Worm (Caenorhabditis elegans) whole organism, young adult: Measurements from ENCODE around the gene C06E4.6.

Experiments used
- C06A6.2 ChIP-seq: fragments of 200-800 bp; sonication (Bioruptor generic); conservative IDR thresholded peaks from 2 replicates; pipeline ENCODE4 v1.3.6; 2022; ENCODE audit warnings: missing genetic modification characterization, missing compliant biosample characterization
- F10E7.11 ChIP-seq: sonication (generic microtip); optimal IDR thresholded peaks from 2 replicates; lab custom pipeline; 2017; ENCODE audit warnings: mild to moderate bottlenecking, missing genetic modification characterization, moderate library complexity, missing compliant biosample characterization
- F22D6.2 ChIP-seq: sonication (generic microtip); optimal IDR thresholded peaks from 2 replicates; lab custom pipeline; 2016; ENCODE audit warnings: mild to moderate bottlenecking, missing genetic modification characterization, missing compliant biosample characterization
- F39B2.1 ChIP-seq: fragments of 200-800 bp; sonication (Bioruptor generic); IDR thresholded peaks from 2 replicates; pipeline ENCODE4 v1.3.6; 2022; ENCODE audit warnings: missing genetic modification reagents, missing genetic modification characterization, missing compliant biosample characterization
- F49E8.2 ChIP-seq: sonication (generic microtip); optimal IDR thresholded peaks from 3 replicates; lab custom pipeline; 2017; ENCODE audit warnings: missing genetic modification characterization, mild to moderate bottlenecking, missing compliant biosample characterization, antibody characterized with exemption, moderate library complexity; ENCODE audit not compliant: insufficient read depth
- F55B11.4 ChIP-seq: sonication (generic microtip); optimal IDR thresholded peaks from 2 replicates; lab custom pipeline; 2016; ENCODE audit warnings: missing compliant biosample characterization, missing genetic modification characterization, borderline replicate concordance; ENCODE audit not compliant: insufficient read depth
- F57A8.1 ChIP-seq: fragments of 200-800 bp; sonication (Bioruptor generic); optimal IDR thresholded peaks from 2 replicates; lab custom pipeline; 2018; ENCODE audit warnings: mild to moderate bottlenecking, missing genetic modification characterization, moderate library complexity, missing compliant biosample characterization
- K12H6.12 ChIP-seq: fragments of 200-800 bp; sonication (Bioruptor generic); optimal IDR thresholded peaks from 2 replicates; lab custom pipeline; 2018; ENCODE audit warnings: mild to moderate bottlenecking, missing genetic modification characterization, missing compliant biosample characterization
- T07F8.4 ChIP-seq: sonication (generic microtip); optimal IDR thresholded peaks from 2 replicates; lab custom pipeline; 2016; ENCODE audit warnings: mild to moderate bottlenecking, missing genetic modification characterization, moderate library complexity, missing compliant biosample characterization
- Y79H2A.3 ChIP-seq: fragments of 200-800 bp; sonication (Bioruptor generic); conservative IDR thresholded peaks from 2 replicates; pipeline ENCODE4 v1.3.6; 2022; ENCODE audit warnings: missing genetic modification reagents, missing genetic modification characterization, missing compliant biosample characterization
- Y95B8A.8 ChIP-seq: fragments of 200-800 bp; sonication (Bioruptor generic); IDR thresholded peaks from 2 replicates; pipeline ENCODE4 v1.3.6; 2022; ENCODE audit warnings: missing genetic modification reagents, missing genetic modification characterization, missing compliant biosample characterization
- athp-1 ChIP-seq: sonication (generic microtip); optimal IDR thresholded peaks from 2 replicates; lab custom pipeline; 2017; ENCODE audit warnings: mild to moderate bottlenecking, missing genetic modification characterization, missing compliant biosample characterization
- attf-6 ChIP-seq: fragments of 200-800 bp; sonication (Bioruptor generic); IDR thresholded peaks from 2 replicates; pipeline ENCODE4 v1.3.6; 2022; ENCODE audit warnings: missing genetic modification reagents, missing genetic modification characterization, missing compliant biosample characterization
- ccch-3 ChIP-seq: fragments of 200-800 bp; sonication (Bioruptor generic); optimal IDR thresholded peaks from 2 replicates; lab custom pipeline; 2018; ENCODE audit warnings: mild to moderate bottlenecking, missing genetic modification characterization, missing compliant biosample characterization
- ceh-79 ChIP-seq: sonication (generic microtip); optimal IDR thresholded peaks from 2 replicates; lab custom pipeline; 2017; ENCODE audit warnings: mild to moderate bottlenecking, missing genetic modification characterization, missing compliant biosample characterization
- chd-7 ChIP-seq: sonication (generic microtip); optimal IDR thresholded peaks from 2 replicates; lab custom pipeline; 2016; ENCODE audit warnings: mild to moderate bottlenecking, missing genetic modification characterization, moderate library complexity, missing compliant biosample characterization
- dox-1 ChIP-seq: fragments of 200-800 bp; sonication (Bioruptor generic); IDR thresholded peaks from 2 replicates; pipeline ENCODE4 v1.3.6; 2022; ENCODE audit warnings: missing genetic modification reagents, missing genetic modification characterization, missing compliant biosample characterization
- dpff-1 ChIP-seq: sonication (generic microtip); optimal IDR thresholded peaks from 2 replicates; lab custom pipeline; 2017; ENCODE audit warnings: mild to moderate bottlenecking, missing genetic modification characterization, missing compliant biosample characterization
- efl-1 ChIP-seq: fragments of 150-350 bp; optimal IDR thresholded peaks from 2 replicates; lab custom pipeline; 2014; ENCODE audit warnings: missing biosample characterization, missing genetic modification reagents, missing genetic modification characterization
- fkh-3 ChIP-seq: sonication (generic microtip); optimal IDR thresholded peaks from 2 replicates; lab custom pipeline; 2016; ENCODE audit warnings: mild to moderate bottlenecking, missing genetic modification characterization, missing compliant biosample characterization
- hmg-1.2 ChIP-seq: fragments of 200-800 bp; sonication (Bioruptor generic); IDR thresholded peaks from 2 replicates; pipeline ENCODE4 v1.3.6; 2022; ENCODE audit warnings: missing genetic modification reagents, missing genetic modification characterization, missing compliant biosample characterization
- hrde-1 ChIP-seq: sonication (generic microtip); optimal IDR thresholded peaks from 2 replicates; lab custom pipeline; 2016; ENCODE audit warnings: missing genetic modification characterization, mild to moderate bottlenecking, missing compliant biosample characterization, moderate library complexity, missing genotype, missing genetic modification reagents, borderline replicate concordance
- lin-35 ChIP-seq, 3 experiments: fragments of 150-350 bp in 2 of 3; sonication (generic microtip) in 1 of 3; optimal IDR thresholded peaks; 2 replicates each; lab custom pipeline; 2014 to 2018; ENCODE audit warnings: missing biosample characterization in 3 of 3, missing genetic modification characterization in 3 of 3, missing genetic modification reagents in 3 of 3
- lir-1 ChIP-seq: fragments of 200-800 bp; sonication (Bioruptor generic); conservative IDR thresholded peaks from 2 replicates; pipeline ENCODE4 v1.3.6; 2022; ENCODE audit warnings: missing genetic modification reagents, missing genetic modification characterization, missing compliant biosample characterization
- lsl-1 ChIP-seq: fragments of 200-800 bp; sonication (Bioruptor generic); optimal IDR thresholded peaks from 2 replicates; lab custom pipeline; 2018; ENCODE audit warnings: mild to moderate bottlenecking, missing genetic modification characterization, moderate library complexity, missing compliant biosample characterization
- lsy-27 ChIP-seq: sonication (generic microtip); optimal IDR thresholded peaks from 2 replicates; lab custom pipeline; 2017; ENCODE audit warnings: missing genetic modification characterization, mild to moderate bottlenecking, missing compliant biosample characterization, antibody characterized with exemption, missing genotype, borderline replicate concordance; ENCODE audit not compliant: insufficient read depth
- madf-10 ChIP-seq: sonication (generic microtip); optimal IDR thresholded peaks from 2 replicates; lab custom pipeline; 2016; ENCODE audit warnings: mild to moderate bottlenecking, missing genetic modification characterization, missing compliant biosample characterization
- mel-28 ChIP-seq: sonication (generic microtip); optimal IDR thresholded peaks from 2 replicates; lab custom pipeline; 2016; ENCODE audit warnings: borderline replicate concordance, mild to moderate bottlenecking, missing genetic modification characterization, missing compliant biosample characterization
- nfya-2 ChIP-seq: fragments of 200-800 bp; sonication (Bioruptor generic); IDR thresholded peaks from 2 replicates; pipeline ENCODE4 v1.3.6; 2022; ENCODE audit warnings: missing genetic modification reagents, missing genetic modification characterization, missing compliant biosample characterization
- nhr-179 ChIP-seq: sonication (generic microtip); optimal IDR thresholded peaks from 2 replicates; lab custom pipeline; 2016; ENCODE audit warnings: mild to moderate bottlenecking, missing genetic modification characterization, missing compliant biosample characterization
- sea-2 ChIP-seq: fragments of 200-800 bp; sonication (Bioruptor generic); IDR thresholded peaks from 2 replicates; pipeline ENCODE4 v1.3.6; 2022; ENCODE audit warnings: missing genetic modification characterization, missing compliant biosample characterization
- sptf-2 ChIP-seq: fragments of 200-800 bp; sonication (Bioruptor generic); optimal IDR thresholded peaks from 2 replicates; lab custom pipeline; 2018; ENCODE audit warnings: mild to moderate bottlenecking, missing genetic modification characterization, missing compliant biosample characterization
- unc-130 ChIP-seq: sonication (generic microtip); optimal IDR thresholded peaks from 2 replicates; lab custom pipeline; 2016; ENCODE audit warnings: missing genetic modification reagents, missing genetic modification characterization, missing compliant biosample characterization
- zfh-2 ChIP-seq: fragments of 200-800 bp; sonication (Bioruptor generic); conservative IDR thresholded peaks from 2 replicates; pipeline ENCODE4 v1.3.6; 2022; ENCODE audit warnings: missing genetic modification reagents, missing genetic modification characterization, missing compliant biosample characterization
- zim-3 ChIP-seq: sonication (generic microtip); optimal IDR thresholded peaks from 2 replicates; lab custom pipeline; 2017; ENCODE audit warnings: mild to moderate bottlenecking, missing genetic modification characterization, moderate library complexity, missing compliant biosample characterization
- ztf-26 ChIP-seq: sonication (generic microtip); optimal IDR thresholded peaks from 2 replicates; lab custom pipeline; 2017; ENCODE audit warnings: missing genetic modification characterization, missing compliant biosample characterization
- ztf-28 ChIP-seq: fragments of 200-800 bp; sonication (Bioruptor generic); IDR thresholded peaks from 2 replicates; pipeline ENCODE4 v1.3.6; 2022; ENCODE audit warnings: missing genetic modification reagents, missing genetic modification characterization, missing compliant biosample characterization
- ztf-3 ChIP-seq: fragments of 200-800 bp; sonication (Bioruptor generic); optimal IDR thresholded peaks from 2 replicates; lab custom pipeline; 2018; ENCODE audit warnings: mild to moderate bottlenecking, missing genetic modification characterization, missing compliant biosample characterization

Gene C06E4.6

DNA sequence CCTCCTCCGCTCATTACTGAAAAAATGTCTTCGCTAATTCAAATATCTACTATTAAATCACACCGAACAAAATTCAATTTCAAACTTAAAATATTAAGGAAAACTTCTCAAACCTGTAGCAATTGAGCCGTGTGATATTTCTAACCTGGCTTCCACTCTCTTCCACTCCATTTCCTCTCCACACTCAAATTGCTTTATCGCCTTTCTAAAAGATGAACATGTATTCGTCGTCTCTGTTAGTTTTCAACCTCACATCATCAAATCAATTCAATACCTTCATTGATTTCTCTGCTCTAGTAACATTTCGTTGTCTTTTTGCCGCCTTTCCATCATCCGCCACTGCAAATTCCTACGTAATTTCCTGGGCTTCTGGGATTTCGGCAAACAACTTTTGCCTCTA is 33.9 kb upstream of the C06E4.6 start, which contains the start of gene F42C5.4:
Gene F42C5.4 (minus strand): TSS at position 171 of the 400 bp plus-strand sequence.
- TF ChIP-seq efl-1 (GFP tag; lab: Kevin White, UChicago) = no peak
- no peak for TF ChIP-seq F39B2.1
- no peak for TF ChIP-seq chd-7
- no peak for TF ChIP-seq lir-1 (GFP tag; lab: Robert Waterston, UW)
- no peak for TF ChIP-seq ztf-3 (GFP tag; lab: Kevin White, UChicago)
- no peak for TF ChIP-seq Y79H2A.3 (GFP tag; lab: Robert Waterston, UW)
- TF ChIP-seq ceh-79 (tag; lab: Kevin White, UChicago) = no peak
- TF ChIP-seq nhr-179 (tag; lab: Kevin White, UChicago) = no peak
- no peak for TF ChIP-seq F57A8.1 (GFP tag; lab: Kevin White, UChicago)
- no peak for TF ChIP-seq hrde-1 (tag; lab: Kevin White, UChicago)
- TF ChIP-seq F49E8.2 (tag; lab: Kevin White, UChicago) = no peak
- TF ChIP-seq ztf-26 (tag; lab: Kevin White, UChicago) = no peak
- TF ChIP-seq zim-3 = no peak

- TF ChIP-seq unc-130 (GFP tag; lab: Kevin White, UChicago) = no peak
Measured at ce11 chrIV:7291066-7291465, 33.0 kb upstream of the C06E4.6 start.

DNA sequence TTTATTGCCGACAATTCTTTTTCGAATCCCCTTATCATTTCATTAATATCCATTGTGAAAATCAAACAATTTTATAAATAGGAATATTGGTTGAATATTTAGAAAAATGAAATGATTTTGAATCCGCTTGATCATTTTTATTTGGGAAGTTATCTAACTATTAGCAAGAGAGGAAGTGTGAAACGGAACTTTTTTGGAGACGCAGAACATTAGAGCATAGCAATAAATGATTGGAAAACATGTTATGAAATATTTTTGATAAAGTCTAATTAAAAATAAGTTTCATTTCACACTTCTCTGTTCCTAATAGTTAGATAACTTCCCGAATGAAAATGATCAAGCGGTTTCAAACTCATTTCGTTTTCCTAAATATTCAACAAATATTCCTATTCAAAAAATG is 29.4 kb upstream of the C06E4.6 start, which contains the start of gene F42C5.3:
Gene F42C5.3 (minus strand): TSS at position 101 of the 400 bp plus-strand sequence.
- TF ChIP-seq ztf-28 (GFP tag; lab: Robert Waterston, UW) (no peak), K12H6.12 (tag; lab: Kevin White, UChicago) (no peak), attf-6 (no peak)
- TF ChIP-seq, all 124 proteins: peak for 0

- TF ChIP-seq Y95B8A.8 = no peak
- no peak for TF ChIP-seq dox-1 (GFP tag; lab: Robert Waterston, UW)
- no peak for TF ChIP-seq madf-10 (tag; lab: Kevin White, UChicago)
- TF ChIP-seq sea-2 (GFP tag; lab: Robert Waterston, UW) = no peak
- no peak for TF ChIP-seq dpff-1
- no peak for TF ChIP-seq nfya-2 (GFP tag; lab: Robert Waterston, UW)
- TF ChIP-seq, all 124 proteins: peak for 0
Measured at ce11 chrIV:7285839-7286238, 27.7 kb upstream of the C06E4.6 start, which contains the start of gene C06E4.8. TSS of gene C06E4.8 (minus strand) at chrIV:7285875.

- TF ChIP-seq lsy-27 = no peak
- no peak for TF ChIP-seq C06A6.2 (GFP tag; lab: Robert Waterston, UW)
- no peak for TF ChIP-seq zfh-2 (GFP tag; lab: Robert Waterston, UW)
- no peak for TF ChIP-seq lsl-1 (GFP tag; lab: Kevin White, UChicago)
- TF ChIP-seq F55B11.4 (tag; lab: Kevin White, UChicago) = no peak
- TF ChIP-seq fkh-3 = no peak
- no peak for TF ChIP-seq attf-6
- TF ChIP-seq T07F8.4 = no peak
- no peak for TF ChIP-seq lin-35 (GFP tag; optimal IDR thresholded peaks at IDR 0.05; lab: Kevin White, UChicago)
- no peak for TF ChIP-seq F39B2.1
- TF ChIP-seq sea-2 (GFP tag; lab: Robert Waterston, UW) = no peak
- no peak for TF ChIP-seq F22D6.2 (tag; lab: Kevin White, UChicago)
- no peak for TF ChIP-seq hmg-1.2
- TF ChIP-seq ztf-28 (GFP tag; lab: Robert Waterston, UW) = no peak
- no peak for TF ChIP-seq mel-28 (tag; lab: Kevin White, UChicago)
- TF ChIP-seq F10E7.11 (tag; lab: Kevin White, UChicago) = no peak
- TF ChIP-seq athp-1 (tag; lab: Kevin White, UChicago) = no peak
- no peak for TF ChIP-seq ccch-3
- no peak for TF ChIP-seq sptf-2
Measured at ce11 chrIV:7282957-7283356, 24.9 kb upstream of the C06E4.6 start, which contains the start of gene C06E4.1. TSS of gene C06E4.1 (plus strand) at chrIV:7283257.
